Worm (Caenorhabditis elegans): ENCODE results near the gene rev-1.

Gene rev-1

ce11 chrII:7945168-7945567, 44.7 kb downstream of the rev-1 start, which contains the start of gene dbt-1 (continued):
- no peak for TF ChIP-seq Y95B8A.8 (GFP tag; IDR thresholded peaks at IDR 0.05)
- no peak for TF ChIP-seq die-1 (tag; optimal IDR thresholded peaks at IDR 0.05)
- TF ChIP-seq mes-4 (tag; optimal IDR thresholded peaks at IDR 0.05): no peak
- TF ChIP-seq dpl-1 (GFP tag; optimal IDR thresholded peaks at IDR 0.05): peak; percentile 76
- TF ChIP-seq F10E7.11 (tag; optimal IDR thresholded peaks at IDR 0.05): no peak
- TF ChIP-seq K12H6.12 (tag; optimal IDR thresholded peaks at IDR 0.05): no peak
- TF ChIP-seq B0019.2 (GFP tag; conservative IDR thresholded peaks at IDR 0.05): no peak
- peak; percentile 49 for TF ChIP-seq him-1 (tag; optimal IDR thresholded peaks at IDR 0.05)
- no peak for TF ChIP-seq bed-2 (GFP tag; IDR thresholded peaks at IDR 0.05)
- no peak for TF ChIP-seq aptf-3 (GFP tag; IDR thresholded peaks at IDR 0.05)
- TF ChIP-seq ztf-6 (GFP tag; IDR thresholded peaks at IDR 0.05): no peak
- TF ChIP-seq D2030.7 (GFP tag; IDR thresholded peaks at IDR 0.05): no peak
- TF ChIP-seq snpc-4 (GFP tag; optimal IDR thresholded peaks at IDR 0.05): no peak
- peak in 1 of 4 experiments; percentile 34 for TF ChIP-seq snpc-4 (tag; optimal IDR thresholded peaks at IDR 0.05)
- TF ChIP-seq F39B2.1 (GFP tag; IDR thresholded peaks at IDR 0.05): no peak
- no peak for TF ChIP-seq akir-1 (GFP tag; optimal IDR thresholded peaks at IDR 0.05)
- TF ChIP-seq Y56A3A.18 (GFP tag; IDR thresholded peaks at IDR 0.05): peak; percentile 55; the same call in 1 of the 2 replicates
- 0 out of 2 replicates have a peak, but pooled peaks have one; percentile 29 for TF ChIP-seq hmg-1.2 (GFP tag; IDR thresholded peaks at IDR 0.05)
- no peak for TF ChIP-seq hlh-12 (tag; optimal IDR thresholded peaks at IDR 0.05)
- no peak for TF ChIP-seq lir-1 (GFP tag; conservative IDR thresholded peaks at IDR 0.05)
- TF ChIP-seq lin-40 (tag; optimal IDR thresholded peaks at IDR 0.05): peak; percentile 75
- peak; percentile 35 to 93 (median 54) for TF ChIP-seq lin-35 (GFP tag; optimal IDR thresholded peaks at IDR 0.05)
- TF ChIP-seq ztf-18 (tag; optimal IDR thresholded peaks at IDR 0.05): peak; percentile 95
- no peak for TF ChIP-seq zim-3 (tag; optimal IDR thresholded peaks at IDR 0.05)

- no peak for TF ChIP-seq dox-1 (GFP tag; IDR thresholded peaks at IDR 0.05)
Observed at ce11 chrII:7946830-7947425, 46.5 kb downstream of the rev-1 start, which contains the start of gene ZK669.5. Gene ZK669.5, minus strand, starts transcription at chrII:7946880.

- TF ChIP-seq lir-1 (GFP tag; conservative IDR thresholded peaks at IDR 0.05): no peak
- TF ChIP-seq pha-4 (tag; optimal IDR thresholded peaks at IDR 0.05): no peak
- TF ChIP-seq snpc-1.1 (tag; optimal IDR thresholded peaks at IDR 0.05; ENCODE audit: insufficient read depth): no peak
- TF ChIP-seq B0035.1 (tag; optimal IDR thresholded peaks at IDR 0.05): no peak
- TF ChIP-seq F37B4.10 (GFP tag; IDR thresholded peaks at IDR 0.05): no peak
- TF ChIP-seq efl-1 (GFP tag; optimal IDR thresholded peaks at IDR 0.05): no peak
- TF ChIP-seq hmg-20 (GFP tag; IDR thresholded peaks at IDR 0.05): no peak
- TF ChIP-seq xnd-1 (tag; optimal IDR thresholded peaks at IDR 0.05): no peak
- TF ChIP-seq hlh-12 (tag; optimal IDR thresholded peaks at IDR 0.05): no peak
- TF ChIP-seq mcd-1 (GFP tag; IDR thresholded peaks at IDR 0.05): no peak
- TF ChIP-seq nhr-120 (GFP tag; IDR thresholded peaks at IDR 0.05): no peak
- TF ChIP-seq rpc-1 (optimal IDR thresholded peaks at IDR 0.05): no peak
- TF ChIP-seq rpc-1 (tag; optimal IDR thresholded peaks at IDR 0.05): no peak
- no peak for TF ChIP-seq Y67H2A.10 (GFP tag; conservative IDR thresholded peaks at IDR 0.05)
- TF ChIP-seq ets-4 (GFP tag; optimal IDR thresholded peaks at IDR 0.05): no peak
Observed at ce11 chrII:7948278-7948677, 47.9 kb downstream of the rev-1 start.
